Worm (Caenorhabditis elegans) whole organism, L3 larva: ENCODE results near the gene srap-1.

Experiments used
- R02D3.7 ChIP-seq: fragments of 150-350 bp; optimal IDR thresholded peaks from 2 replicates; lab custom pipeline; 2014; ENCODE audit warnings: missing biosample characterization, missing genetic modification characterization
- ZK546.5 ChIP-seq: sonication (generic microtip); optimal IDR thresholded peaks from 2 replicates; lab custom pipeline; 2017; ENCODE audit warnings: missing biosample characterization, missing genetic modification characterization
- aly-2 ChIP-seq: fragments of 150-350 bp; optimal IDR thresholded peaks from 2 replicates; lab custom pipeline; 2014; ENCODE audit warnings: missing biosample characterization, missing genetic modification characterization
- ama-1 ChIP-seq: fragments of 150-350 bp; optimal IDR thresholded peaks from 2 replicates; lab custom pipeline; 2018
- ceh-16 ChIP-seq: sonication (generic microtip); optimal IDR thresholded peaks from 2 replicates; lab custom pipeline; 2017; ENCODE audit warnings: missing biosample characterization, missing genetic modification characterization
- ceh-28 ChIP-seq: fragments of 150-350 bp; optimal IDR thresholded peaks from 2 replicates; lab custom pipeline; 2014; ENCODE audit warnings: missing biosample characterization, missing genetic modification reagents, missing genetic modification characterization
- ceh-82 ChIP-seq: fragments of 150-350 bp; optimal IDR thresholded peaks from 2 replicates; lab custom pipeline; 2014; ENCODE audit warnings: missing biosample characterization, missing genetic modification characterization
- ceh-9 ChIP-seq: sonication (generic microtip); optimal IDR thresholded peaks from 2 replicates; lab custom pipeline; 2018; ENCODE audit warnings: missing biosample characterization, missing genetic modification characterization
- daf-12 ChIP-seq: fragments of 150-350 bp; optimal IDR thresholded peaks from 2 replicates; lab custom pipeline; 2014; ENCODE audit warnings: missing biosample characterization, missing genetic modification reagents, missing genetic modification characterization
- egl-27 ChIP-seq: sonication (generic microtip); optimal IDR thresholded peaks from 4 replicates; lab custom pipeline; 2017; ENCODE audit warnings: missing biosample characterization, missing genetic modification reagents, missing genetic modification characterization
- egl-5 ChIP-seq: fragments of 150-350 bp; optimal IDR thresholded peaks from 2 replicates; lab custom pipeline; 2017; ENCODE audit warnings: missing biosample characterization, missing genetic modification reagents, missing genetic modification characterization, inconsistent platforms
- elt-1 ChIP-seq: fragments of 150-350 bp; optimal IDR thresholded peaks from 2 replicates; lab custom pipeline; 2014; ENCODE audit warnings: missing biosample characterization, missing genetic modification characterization
- elt-2 ChIP-seq: sonication (generic microtip); optimal IDR thresholded peaks from 2 replicates; lab custom pipeline; 2016; ENCODE audit warnings: missing genetic modification reagents, mild to moderate bottlenecking, missing genetic modification characterization, missing compliant biosample characterization
- elt-3 ChIP-seq, 3 experiments: fragments of 150-350 bp in 1 of 3; sonication (generic microtip) in 2 of 3; optimal IDR thresholded peaks; 2 replicates in 2 of 3; 4 replicates in 1 of 3; lab custom pipeline; 2014 to 2017; ENCODE audit warnings: missing biosample characterization in 3 of 3, missing genetic modification characterization in 3 of 3
- eor-1 ChIP-seq, 2 experiments: fragments of 150-350 bp; optimal IDR thresholded peaks; 2 replicates each; lab custom pipeline; 2014 to 2018; ENCODE audit warnings: missing biosample characterization in 2 of 2, missing genetic modification characterization in 2 of 2
- fkh-10 ChIP-seq: sonication (generic microtip); optimal IDR thresholded peaks from 2 replicates; lab custom pipeline; 2017; ENCODE audit warnings: missing biosample characterization, missing genetic modification reagents, missing genetic modification characterization
- fkh-2 ChIP-seq: fragments of 150-350 bp; optimal IDR thresholded peaks from 2 replicates; lab custom pipeline; 2014; ENCODE audit warnings: missing biosample characterization, missing genetic modification reagents, missing genetic modification characterization
- fos-1 ChIP-seq: fragments of 150-350 bp; optimal IDR thresholded peaks from 2 replicates; lab custom pipeline; 2014; ENCODE audit warnings: missing biosample characterization, missing genetic modification characterization
- jun-1 ChIP-seq: fragments of 150-350 bp; optimal IDR thresholded peaks from 2 replicates; lab custom pipeline; 2014; ENCODE audit warnings: missing biosample characterization, missing genetic modification reagents, missing genetic modification characterization
- lin-15B ChIP-seq: fragments of 150-350 bp; optimal IDR thresholded peaks from 2 replicates; lab custom pipeline; 2014; ENCODE audit warnings: missing biosample characterization, missing genetic modification characterization
- lin-39 ChIP-seq: fragments of 150-350 bp; optimal IDR thresholded peaks from 2 replicates; lab custom pipeline; 2018; ENCODE audit warnings: missing biosample characterization, missing genetic modification reagents, missing genetic modification characterization
- lsy-12 ChIP-seq: sonication (generic microtip); optimal IDR thresholded peaks from 2 replicates; lab custom pipeline; 2016; ENCODE audit warnings: mild to moderate bottlenecking, missing genetic modification characterization, missing compliant biosample characterization
- mdl-1 ChIP-seq: fragments of 150-350 bp; optimal IDR thresholded peaks from 2 replicates; lab custom pipeline; 2014; ENCODE audit warnings: missing biosample characterization, missing genetic modification characterization
- mml-1 ChIP-seq: fragments of 150-350 bp; sonication (generic microtip); optimal IDR thresholded peaks from 3 replicates; lab custom pipeline; 2014; ENCODE audit warnings: missing biosample characterization, missing genetic modification characterization
- nhr-11 ChIP-seq: fragments of 150-350 bp; optimal IDR thresholded peaks from 2 replicates; lab custom pipeline; 2014; ENCODE audit warnings: missing biosample characterization, missing genetic modification characterization
- nhr-12 ChIP-seq: fragments of 150-350 bp; optimal IDR thresholded peaks from 2 replicates; lab custom pipeline; 2014; ENCODE audit warnings: missing biosample characterization, missing genetic modification characterization
- nhr-23 ChIP-seq: fragments of 150-350 bp; optimal IDR thresholded peaks from 2 replicates; lab custom pipeline; 2014; ENCODE audit warnings: missing biosample characterization, missing genetic modification reagents, missing genetic modification characterization
- nhr-237 ChIP-seq: fragments of 150-350 bp; optimal IDR thresholded peaks from 2 replicates; lab custom pipeline; 2014; ENCODE audit warnings: missing biosample characterization, missing genetic modification characterization
- nhr-25 ChIP-seq: sonication (generic microtip); optimal IDR thresholded peaks from 2 replicates; lab custom pipeline; 2017; ENCODE audit warnings: missing biosample characterization, missing genetic modification characterization
- nhr-28 ChIP-seq: fragments of 150-350 bp; optimal IDR thresholded peaks from 2 replicates; lab custom pipeline; 2014; ENCODE audit warnings: missing biosample characterization, missing genetic modification characterization
- nhr-43 ChIP-seq: sonication (generic microtip); optimal IDR thresholded peaks from 2 replicates; lab custom pipeline; 2016; ENCODE audit warnings: mild to moderate bottlenecking, missing genetic modification characterization, missing compliant biosample characterization; ENCODE audit not compliant: poor library complexity, severe bottlenecking
- nhr-67 ChIP-seq: fragments of 150-350 bp; optimal IDR thresholded peaks from 2 replicates; lab custom pipeline; 2014; ENCODE audit warnings: missing biosample characterization, missing genetic modification characterization
- nhr-76 ChIP-seq: fragments of 150-350 bp; sonication (generic microtip); optimal IDR thresholded peaks from 5 replicates; lab custom pipeline; 2014; ENCODE audit warnings: missing biosample characterization, missing genetic modification characterization
- nhr-77 ChIP-seq: fragments of 150-350 bp; optimal IDR thresholded peaks from 2 replicates; lab custom pipeline; 2014; ENCODE audit warnings: missing biosample characterization, missing genetic modification characterization
- pha-4 ChIP-seq: fragments of 150-350 bp; optimal IDR thresholded peaks from 2 replicates; lab custom pipeline; 2014; ENCODE audit warnings: missing biosample characterization, missing genetic modification reagents, missing genetic modification characterization
- pqm-1 ChIP-seq: fragments of 150-350 bp; optimal IDR thresholded peaks from 2 replicates; lab custom pipeline; 2017; ENCODE audit warnings: missing biosample characterization, missing genetic modification characterization, inconsistent platforms
- sea-2 ChIP-seq: fragments of 150-350 bp; sonication (generic microtip); optimal IDR thresholded peaks from 4 replicates; lab custom pipeline; 2014; ENCODE audit warnings: missing biosample characterization, missing genetic modification reagents, missing genetic modification characterization
- skn-1 ChIP-seq: fragments of 150-350 bp; optimal IDR thresholded peaks from 2 replicates; lab custom pipeline; 2014; ENCODE audit warnings: missing biosample characterization, missing genetic modification characterization
- tbx-2 ChIP-seq: sonication (generic microtip); optimal IDR thresholded peaks from 2 replicates; lab custom pipeline; 2016; ENCODE audit warnings: mild to moderate bottlenecking, missing genetic modification characterization, missing compliant biosample characterization
- unc-39 ChIP-seq: sonication (generic microtip); optimal IDR thresholded peaks from 4 replicates; lab custom pipeline; 2017; ENCODE audit warnings: missing biosample characterization, missing genetic modification characterization
- unc-62 ChIP-seq: fragments of 150-350 bp; sonication (generic microtip); optimal IDR thresholded peaks from 4 replicates; lab custom pipeline; 2014; ENCODE audit warnings: missing biosample characterization, missing genetic modification reagents, missing genetic modification characterization
- zag-1 ChIP-seq: fragments of 150-350 bp; optimal IDR thresholded peaks from 2 replicates; lab custom pipeline; 2014; ENCODE audit warnings: missing biosample characterization, missing genetic modification characterization
- ztf-11 ChIP-seq: fragments of 150-350 bp; optimal IDR thresholded peaks from 2 replicates; lab custom pipeline; 2014; ENCODE audit warnings: missing biosample characterization, missing genetic modification characterization
- ztf-4 ChIP-seq: fragments of 150-350 bp; optimal IDR thresholded peaks from 2 replicates; lab custom pipeline; 2014; ENCODE audit warnings: missing biosample characterization, missing genetic modification characterization

Gene srap-1

DNA sequence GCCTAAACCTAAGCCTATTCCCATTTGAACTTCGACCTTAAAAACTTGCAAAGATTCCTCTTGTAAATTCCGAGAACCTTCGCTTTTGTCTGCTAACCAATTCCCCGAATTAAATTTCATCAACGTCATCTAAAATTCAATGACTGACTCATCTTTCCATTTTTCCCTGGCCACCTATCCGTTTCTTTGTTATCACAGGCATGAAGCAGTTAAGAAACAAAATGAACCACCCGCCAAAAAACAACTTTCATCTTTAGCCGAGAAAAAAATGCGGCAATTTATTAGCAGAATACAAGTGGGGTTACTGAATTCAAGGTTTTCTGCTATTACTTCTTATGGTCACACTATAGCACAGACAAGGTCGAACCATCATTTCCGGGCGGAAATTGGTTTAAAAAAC lies 1.7 kb downstream of the srap-1 start:
- no peak for TF ChIP-seq nhr-237
- TF ChIP-seq nhr-11 = no peak
- TF ChIP-seq sea-2 (GFP tag; lab: Kevin White, UChicago) = no peak
- no peak for TF ChIP-seq unc-39 (tag; lab: Kevin White, UChicago)
- no peak for TF ChIP-seq nhr-67 (tag; lab: Kevin White, UChicago)
- no peak for TF ChIP-seq mdl-1 (tag; lab: Kevin White, UChicago)
- no peak for TF ChIP-seq unc-62
- no peak for TF ChIP-seq fkh-2 (tag; lab: Kevin White, UChicago)
- TF ChIP-seq egl-27 (tag; lab: Kevin White, UChicago) = no peak
- no peak for TF ChIP-seq elt-2 (tag; lab: Kevin White, UChicago)
- TF ChIP-seq lin-39 = no peak
- no peak for TF ChIP-seq mml-1 (tag; lab: Kevin White, UChicago)
- no peak for TF ChIP-seq fos-1 (tag; lab: Kevin White, UChicago)
- TF ChIP-seq skn-1 (tag; lab: Kevin White, UChicago) = no peak

DNA sequence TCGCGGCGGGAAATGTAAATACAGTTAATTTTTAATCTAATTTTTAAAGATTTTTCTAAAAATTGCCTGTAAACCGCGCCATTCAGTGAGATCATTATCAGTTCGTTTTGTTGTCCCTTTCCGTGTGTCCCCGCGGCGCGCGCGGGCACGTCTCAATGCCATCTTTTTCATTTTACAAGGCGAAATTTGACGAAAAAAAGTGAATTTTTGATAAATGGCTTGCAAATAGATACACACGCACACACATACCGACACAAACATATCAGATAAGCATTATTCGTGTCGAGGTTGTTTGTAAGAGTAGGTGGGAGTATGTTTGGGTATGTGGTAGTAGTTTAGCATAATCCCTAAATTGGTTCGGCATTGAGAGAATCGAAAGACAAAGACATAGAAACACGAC lies 2.8 kb downstream of the srap-1 start:
- TF ChIP-seq fkh-10 (GFP tag; lab: Kevin White, UChicago) (no peak), R02D3.7 (tag; lab: Kevin White, UChicago) (no peak), lsy-12 (no peak), elt-1 (tag; lab: Kevin White, UChicago) (peak; percentile 82), egl-5 (tag; lab: Kevin White, UChicago) (no peak), nhr-25 (tag; lab: Kevin White, UChicago) (peak; percentile 78), elt-3 (tag; optimal IDR thresholded peaks at IDR 0.05; lab: Kevin White, UChicago) (no peak)

- TF ChIP-seq elt-3 (tag; optimal IDR thresholded peaks at IDR 0.05; lab: Kevin White, UChicago) (no peak), lin-39 (no peak), ztf-11 (tag; lab: Kevin White, UChicago) (no peak), aly-2 (tag; lab: Kevin White, UChicago) (no peak), lsy-12 (no peak), fos-1 (tag; lab: Kevin White, UChicago) (no peak), daf-12 (tag; lab: Kevin White, UChicago) (no peak), elt-2 (tag; lab: Kevin White, UChicago) (no peak), nhr-12 (no peak), unc-62 (no peak), fkh-2 (tag; lab: Kevin White, UChicago) (no peak), nhr-77 (no peak), mdl-1 (tag; lab: Kevin White, UChicago) (no peak), mml-1 (tag; lab: Kevin White, UChicago) (no peak), ceh-9 (tag; lab: Kevin White, UChicago) (no peak), sea-2 (GFP tag; lab: Kevin White, UChicago) (no peak), lin-15B (tag; lab: Kevin White, UChicago) (no peak)
- TF ChIP-seq, all 47 proteins: peak for 0
These were observed 18.8 kb downstream of the srap-1 start, which contains the start of gene plpr-1 for ce11 chrII:11221771-11222355. Gene plpr-1, plus strand, starts transcription at chrII:11222305.

- TF ChIP-seq pha-4 (tag; lab: Kevin White, UChicago) (peak; percentile 33), tbx-2 (tag; lab: Kevin White, UChicago) (peak; percentile 68), ceh-28 (tag; lab: Kevin White, UChicago) (peak; percentile 84), nhr-12 (no peak), R02D3.7 (tag; lab: Kevin White, UChicago) (peak; percentile 73), ztf-4 (tag; lab: Kevin White, UChicago) (no peak), ama-1 (peak; percentile 98), nhr-23 (tag; lab: Kevin White, UChicago) (peak; percentile 69), nhr-43 (tag; lab: Kevin White, UChicago) (peak; percentile 87), nhr-67 (tag; lab: Kevin White, UChicago) (no peak), fkh-2 (tag; lab: Kevin White, UChicago) (no peak), zag-1 (peak; percentile 32), pqm-1 (tag; lab: Kevin White, UChicago) (peak; percentile 77), ceh-16 (tag; lab: Kevin White, UChicago) (no peak), lsy-12 (peak; percentile 71), mdl-1 (tag; lab: Kevin White, UChicago) (no peak), skn-1 (tag; lab: Kevin White, UChicago) (peak; percentile 42), egl-5 (tag; lab: Kevin White, UChicago) (no peak), aly-2 (tag; lab: Kevin White, UChicago) (peak; percentile 74), lin-39 (peak; percentile 62), egl-27 (tag; lab: Kevin White, UChicago) (peak; percentile 8), ZK546.5 (no peak), ceh-9 (tag; lab: Kevin White, UChicago) (no peak), nhr-76 (tag; lab: Kevin White, UChicago) (no peak), eor-1 (tag; optimal IDR thresholded peaks at IDR 0.05; lab: Kevin White, UChicago) (no peak), jun-1 (tag; lab: Kevin White, UChicago) (peak; percentile 65), lin-15B (tag; lab: Kevin White, UChicago) (peak; percentile 65), nhr-25 (tag; lab: Kevin White, UChicago) (peak; percentile 53), elt-3 (tag; optimal IDR thresholded peaks at IDR 0.05; lab: Kevin White, UChicago) (peak in 1 of 3 experiments; percentile 75), ceh-82 (tag; lab: Kevin White, UChicago) (no peak), nhr-28 (tag; lab: Kevin White, UChicago) (no peak), unc-39 (tag; lab: Kevin White, UChicago) (no peak), nhr-11 (no peak)
These were observed 21.0 kb downstream of the srap-1 start for ce11 chrII:11224045-11224481.
